Worm (Caenorhabditis elegans) whole organism, L4/young adult: Measurements from ENCODE around the gene cut-6.

ENCODE experiments used
- W03F9.2 ChIP-seq: fragments of 150-350 bp; optimal IDR thresholded peaks from 2 replicates; lab custom pipeline; 2014; ENCODE audit warnings: missing biosample characterization, missing genetic modification characterization
- dao-5 ChIP-seq: sonication (generic microtip); optimal IDR thresholded peaks from 2 replicates; lab custom pipeline; 2016; ENCODE audit warnings: missing genotype, missing genetic modification characterization, moderate library complexity, missing compliant biosample characterization
- him-1 ChIP-seq: sonication (generic microtip); optimal IDR thresholded peaks from 2 replicates; lab custom pipeline; 2016; ENCODE audit warnings: missing genotype, missing genetic modification reagents, missing genetic modification characterization, missing compliant biosample characterization

cut-6 gene

DNA sequence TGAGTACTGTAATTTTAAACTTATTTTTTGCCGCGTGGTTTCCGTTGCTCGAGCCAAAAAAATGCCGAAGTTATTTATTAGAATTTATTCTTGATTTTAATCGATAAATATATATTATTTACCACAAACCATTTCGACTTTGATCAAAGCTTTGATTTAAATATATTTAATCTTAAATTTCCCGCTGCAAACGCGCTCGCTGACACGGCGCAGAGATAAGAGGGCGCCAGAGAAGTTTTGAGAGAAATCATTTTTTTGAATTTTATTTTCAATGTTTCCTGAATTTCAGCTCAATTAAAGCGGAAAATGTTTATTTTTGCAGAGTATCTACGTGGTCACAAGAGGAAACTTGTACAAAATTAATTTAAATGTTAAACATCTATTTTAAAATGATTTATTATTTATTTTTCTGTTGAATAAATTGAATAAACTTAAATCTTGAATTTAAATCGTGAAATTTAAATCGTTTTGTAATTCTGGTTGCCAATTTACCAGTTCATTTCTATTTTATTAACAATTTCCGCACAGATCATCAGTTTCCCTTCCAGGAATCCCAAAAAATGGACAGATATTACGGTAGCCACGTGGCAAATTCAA is 15.3 kb upstream of the cut-6 start, which contains the start of gene com-1:
TSS of gene com-1 (plus strand) at position 547 of the 597 bp plus-strand sequence.
- no peak for TF ChIP-seq him-1
- peak; percentile 38 for TF ChIP-seq W03F9.2 (tag; lab: Kevin White, UChicago)

ce11 chrIII:10902341-10902740 is 8.9 kb upstream of the cut-6 start, which contains the start of gene unc-119:
Gene unc-119, plus strand, starts transcription at chrIII:10902641.
- TF ChIP-seq W03F9.2 (tag; lab: Kevin White, UChicago) (no peak), him-1 (no peak), dao-5 (no peak)

DNA sequence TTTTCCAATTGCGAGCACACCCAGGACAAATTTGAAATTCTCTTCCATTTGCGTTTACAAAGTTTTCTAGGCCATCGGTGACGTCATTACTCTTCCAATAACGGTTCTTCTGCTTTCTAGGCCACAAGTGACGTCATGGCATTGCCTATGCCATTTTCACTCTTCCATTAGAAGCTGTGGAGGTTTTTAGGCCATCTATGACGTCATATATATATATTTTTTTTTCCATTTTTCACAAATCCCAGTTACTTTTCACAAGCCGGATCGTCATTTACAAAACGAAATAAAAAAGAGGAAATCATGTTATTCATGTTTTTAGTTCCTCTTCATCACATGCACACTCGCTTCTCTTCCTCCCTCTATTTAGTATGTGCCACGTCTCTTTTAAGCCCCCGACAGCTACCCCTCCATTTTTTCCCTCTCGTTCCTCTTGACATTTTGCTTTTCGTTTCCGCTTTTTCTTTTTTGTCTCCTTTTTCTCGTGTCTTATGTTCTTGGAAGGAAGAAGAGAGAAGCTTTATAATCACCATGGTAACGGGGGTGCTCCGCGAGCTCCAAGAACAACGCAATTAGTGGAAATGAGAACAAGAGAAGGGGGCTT is 8.2 kb upstream of the cut-6 start:
- no peak for TF ChIP-seq W03F9.2 (tag; lab: Kevin White, UChicago)
- no peak for TF ChIP-seq him-1
- no peak for TF ChIP-seq dao-5

DNA sequence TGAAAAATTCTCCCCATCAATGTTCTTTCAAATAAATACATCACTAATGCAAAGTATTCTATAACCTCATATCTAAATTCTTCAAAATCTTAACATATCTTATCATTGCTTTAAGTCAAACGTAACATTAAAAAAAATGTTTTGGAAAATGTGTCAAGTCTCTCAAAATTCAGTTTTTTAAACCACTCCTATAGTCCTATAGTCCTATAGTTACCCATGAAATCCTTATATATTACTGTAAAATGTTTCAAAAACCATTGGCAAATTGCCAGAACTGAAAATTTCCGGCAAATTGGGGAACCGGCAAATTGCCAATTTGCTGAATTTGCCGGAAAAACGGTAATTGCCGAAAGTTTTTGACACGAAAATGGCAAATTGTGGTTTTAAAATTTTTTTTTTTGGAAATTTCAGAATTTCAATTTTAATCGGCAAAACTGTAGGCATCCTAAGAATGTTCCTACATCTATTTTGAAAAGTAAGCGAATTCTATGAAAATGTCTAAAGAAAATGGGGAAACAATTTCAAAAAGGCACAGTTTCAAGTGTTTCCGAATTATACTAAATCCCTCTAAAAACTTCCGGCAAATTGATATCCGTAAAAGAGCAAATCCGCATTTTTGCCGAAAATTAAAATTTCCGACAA is 6.8 kb upstream of the cut-6 start:
- TF ChIP-seq dao-5 = no peak
- no peak for TF ChIP-seq him-1
- TF ChIP-seq W03F9.2 (tag; lab: Kevin White, UChicago) = no peak

DNA sequence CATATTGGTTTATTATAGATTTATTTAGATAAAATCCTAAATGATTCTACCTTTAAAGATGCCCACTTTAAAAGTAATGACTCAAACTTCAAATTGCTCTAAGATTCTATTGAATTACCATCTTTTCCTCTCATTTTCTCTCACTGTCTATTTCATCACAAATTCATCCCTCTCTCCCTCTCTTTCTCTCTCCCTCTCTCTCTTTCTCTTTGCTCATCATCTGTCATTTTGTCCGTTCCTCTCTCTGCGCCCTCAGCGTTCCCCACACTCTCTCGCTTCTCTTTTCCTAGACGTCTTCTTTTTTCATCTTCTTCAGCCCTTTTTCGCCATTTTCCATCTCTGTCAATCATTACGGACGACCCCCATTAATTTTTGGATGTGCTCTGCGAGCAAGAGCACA is 6.1 kb upstream of the cut-6 start:
- TF ChIP-seq W03F9.2 (tag; lab: Kevin White, UChicago) (no peak), dao-5 (no peak), him-1 (no peak)

- TF ChIP-seq him-1 (no peak), dao-5 (no peak), W03F9.2 (tag; lab: Kevin White, UChicago) (no peak)
These were observed 4.9 kb upstream of the cut-6 start for ce11 chrIII:10906325-10906724.

- TF ChIP-seq him-1 (no peak), dao-5 (no peak), W03F9.2 (tag; lab: Kevin White, UChicago) (no peak)
These were observed 3.5 kb upstream of the cut-6 start for ce11 chrIII:10907678-10908217.

- TF ChIP-seq him-1 (no peak), W03F9.2 (tag; lab: Kevin White, UChicago) (no peak), dao-5 (no peak)
These were observed 2.7 kb upstream of the cut-6 start for ce11 chrIII:10908543-10908942.

ce11 chrIII:10909166-10909565 is 2.1 kb upstream of the cut-6 start:
- TF ChIP-seq dao-5 (no peak), W03F9.2 (tag; lab: Kevin White, UChicago) (no peak), him-1 (no peak)

DNA sequence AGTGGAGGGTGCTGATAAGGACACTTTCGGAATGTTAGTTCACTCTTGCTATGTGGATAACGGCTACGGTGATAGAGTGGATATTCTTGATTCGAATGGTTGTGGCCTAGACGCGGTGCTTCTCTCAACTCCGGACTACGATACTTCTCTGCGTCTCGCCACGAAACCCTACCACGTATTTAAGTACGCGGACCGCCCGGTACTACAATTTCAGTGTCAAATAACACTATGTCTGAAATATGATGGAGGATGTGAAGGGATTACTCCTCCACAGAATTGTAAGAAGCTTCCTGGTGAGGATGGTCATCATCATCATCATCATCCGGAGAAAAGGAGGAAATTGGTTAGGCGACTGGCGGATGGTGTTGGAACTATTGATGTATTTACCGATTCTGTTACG is 3.7 kb downstream of the cut-6 start:
- TF ChIP-seq dao-5 (no peak), W03F9.2 (tag; lab: Kevin White, UChicago) (no peak), him-1 (no peak)

- TF ChIP-seq him-1 = no peak
- no peak for TF ChIP-seq dao-5
- no peak for TF ChIP-seq W03F9.2 (tag; lab: Kevin White, UChicago)
These were observed 8.8 kb downstream of the cut-6 start, which contains the start of gene vab-7 for ce11 chrIII:10920044-10920443. Gene vab-7, plus strand, starts transcription at chrIII:10920344.

DNA sequence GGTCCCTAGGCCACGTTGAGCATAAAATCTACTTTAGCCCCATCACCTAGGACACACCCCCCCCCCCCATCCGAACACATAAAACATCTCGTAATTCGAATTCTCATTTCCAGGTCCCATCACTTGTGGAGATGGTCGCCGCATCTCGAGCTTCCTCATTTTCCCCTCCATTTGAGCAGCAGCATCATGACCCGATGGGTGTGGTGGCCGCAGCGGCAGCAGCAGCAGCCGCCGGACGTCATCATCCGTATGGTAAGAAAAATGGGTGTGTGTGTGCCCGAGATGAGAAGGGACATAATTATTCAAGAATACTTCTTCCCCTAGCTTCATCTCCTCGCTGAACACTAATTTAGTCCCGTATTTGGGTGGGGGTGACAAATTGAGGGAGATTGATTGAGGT is 10.2 kb downstream of the cut-6 start:
- TF ChIP-seq him-1 (no peak), W03F9.2 (tag; lab: Kevin White, UChicago) (no peak), dao-5 (no peak)

ce11 chrIII:10923539-10923938 is 12.3 kb downstream of the cut-6 start:
- TF ChIP-seq dao-5 (no peak), him-1 (no peak), W03F9.2 (tag; lab: Kevin White, UChicago) (no peak)

DNA sequence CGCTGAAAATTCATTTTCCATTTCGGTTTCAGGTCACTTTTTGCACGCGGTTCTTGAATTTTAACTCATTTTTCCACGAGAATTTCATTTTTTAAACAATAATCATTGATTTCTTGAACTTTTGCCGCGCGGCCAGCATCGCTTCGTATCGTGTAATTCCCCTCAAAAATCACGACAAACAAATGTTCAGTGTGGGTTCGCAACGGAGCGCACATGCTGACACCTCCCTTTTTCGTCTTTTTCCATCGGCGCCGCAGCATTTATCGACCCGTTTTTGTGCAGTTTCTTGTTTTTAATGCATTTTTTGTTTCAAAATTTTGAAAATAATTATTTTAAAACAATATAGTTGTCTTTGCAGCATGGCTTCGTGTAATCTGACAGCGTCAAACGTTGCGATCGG is 19.6 kb downstream of the cut-6 start, which contains the start of gene M142.5:
TSS of gene M142.5 (plus strand) at position 352 of the 400 bp plus-strand sequence.
- TF ChIP-seq W03F9.2 (tag; lab: Kevin White, UChicago) (no peak), him-1 (no peak), dao-5 (no peak)

DNA sequence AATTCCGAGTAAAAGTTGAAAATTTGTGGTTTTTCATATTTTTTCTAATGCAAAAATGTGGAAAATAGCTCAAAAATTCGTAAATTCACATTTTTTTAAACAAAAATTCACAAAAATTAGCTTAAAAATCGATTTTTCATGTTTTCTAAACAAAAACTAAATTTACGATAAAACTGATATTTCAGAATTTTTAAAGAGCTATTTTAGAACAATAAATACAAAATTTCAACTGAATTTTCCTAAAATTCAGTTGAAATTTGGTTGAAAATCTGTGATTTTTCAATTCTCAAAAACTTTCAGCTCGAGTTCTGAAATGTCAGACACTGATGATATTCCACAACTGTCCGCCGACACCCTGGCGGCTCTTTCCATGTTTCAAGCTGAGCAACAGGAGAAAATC is 22.1 kb downstream of the cut-6 start, which contains the start of gene M142.8:
TSS of gene M142.8 (plus strand) at position 301 of the 400 bp plus-strand sequence.
- TF ChIP-seq him-1 (no peak), W03F9.2 (tag; lab: Kevin White, UChicago) (no peak), dao-5 (no peak)
